Worm (Caenorhabditis elegans) whole organism, L2 larva: ENCODE measurements around the gene F09C6.10.

Experiments
- ceh-82 ChIP-seq: fragments of 150-350 bp; optimal IDR thresholded peaks from 2 replicates; lab custom pipeline; 2014; ENCODE audit warnings: missing biosample characterization, missing genetic modification characterization
- fos-1 ChIP-seq: fragments of 150-350 bp; optimal IDR thresholded peaks from 2 replicates; lab custom pipeline; 2014; ENCODE audit warnings: missing biosample characterization, missing genetic modification characterization
- nhr-11 ChIP-seq: fragments of 150-350 bp; optimal IDR thresholded peaks from 2 replicates; lab custom pipeline; 2014; ENCODE audit warnings: missing biosample characterization, missing genetic modification characterization
- nhr-23 ChIP-seq: fragments of 150-350 bp; optimal IDR thresholded peaks from 2 replicates; lab custom pipeline; 2014; ENCODE audit warnings: missing biosample characterization, missing genetic modification reagents, missing genetic modification characterization
- nhr-237 ChIP-seq: fragments of 150-350 bp; optimal IDR thresholded peaks from 2 replicates; lab custom pipeline; 2014; ENCODE audit warnings: missing biosample characterization, missing genetic modification characterization
- unc-39 ChIP-seq: fragments of 150-350 bp; optimal IDR thresholded peaks from 2 replicates; lab custom pipeline; 2014; ENCODE audit warnings: missing biosample characterization, missing genetic modification characterization

ce11 chrV:16880054-16880453, 35.9 kb downstream of the F09C6.10 start, which contains the start of gene F09C6.3:
- TF ChIP-seq ceh-82 (no peak), nhr-11 (no peak), unc-39 (no peak), fos-1 (no peak), nhr-23 (tag; lab: Kevin White, UChicago) (no peak), nhr-237 (no peak)
